Fruit fly (Drosophila melanogaster) whole organism, embryonic: ENCODE measurements around the gene CG5986.
A peak's percentile ranks its signal among the peaks of the same experiment; 100 is the strongest.

Experiments used
- Ada2b ChIP-seq: fragments of 200-800 bp; sonication (Bioruptor generic); IDR thresholded peaks from 2 replicates; pipeline ENCODE4 v1.3.6; 2022; ENCODE audit warnings: missing biosample characterization, missing genetic modification characterization
- B-H1 ChIP-seq: fragments of 200-800 bp; sonication (Bioruptor generic); IDR thresholded peaks from 3 replicates; pipeline ENCODE4 v1.3.6; 2022; ENCODE audit warnings: missing biosample characterization, missing genetic modification characterization
- BEAF-32 ChIP-seq: fragments of 200-800 bp; sonication (Bioruptor generic); optimal IDR thresholded peaks from 3 replicates; lab custom pipeline; 2017; ENCODE audit warnings: missing biosample characterization, missing genetic modification characterization, mild to moderate bottlenecking, moderate library complexity, missing genetic modification reagents
- Bdp1 ChIP-seq: fragments of 200-800 bp; sonication (Bioruptor generic); optimal IDR thresholded peaks from 3 replicates; lab custom pipeline; 2016; ENCODE audit warnings: missing biosample characterization, missing genetic modification characterization
- CG10267 ChIP-seq: fragments of 200-800 bp; sonication (Bioruptor generic); optimal IDR thresholded peaks from 2 replicates; lab custom pipeline; 2018; ENCODE audit warnings: missing biosample characterization, mild to moderate bottlenecking, missing genetic modification characterization, moderate library complexity
- CG11093 ChIP-seq: fragments of 200-800 bp; sonication (Bioruptor generic); IDR thresholded peaks from 3 replicates; pipeline ENCODE4 v1.3.6; 2022; ENCODE audit warnings: missing biosample characterization, missing genetic modification characterization
- CG12391 ChIP-seq: fragments of 200-800 bp; sonication (Bioruptor generic); optimal IDR thresholded peaks from 3 replicates; lab custom pipeline; 2018; ENCODE audit warnings: missing biosample characterization, mild to moderate bottlenecking, missing genetic modification characterization, moderate library complexity
- CG12744 ChIP-seq: fragments of 200-800 bp; sonication (Bioruptor generic); optimal IDR thresholded peaks from 2 replicates; lab custom pipeline; 2016; ENCODE audit warnings: missing biosample characterization, missing genetic modification characterization
- CG12769 ChIP-seq: fragments of 200-800 bp; sonication (Bioruptor generic); optimal IDR thresholded peaks from 2 replicates; lab custom pipeline; 2019; ENCODE audit warnings: missing biosample characterization, mild to moderate bottlenecking, missing genetic modification characterization, moderate library complexity
- CG15269 ChIP-seq: fragments of 200-800 bp; sonication (Bioruptor generic); optimal IDR thresholded peaks from 2 replicates; lab custom pipeline; 2018; ENCODE audit warnings: missing biosample characterization, mild to moderate bottlenecking, missing genetic modification characterization, moderate library complexity
- CG16863 ChIP-seq: fragments of 200-800 bp; sonication (Bioruptor generic); optimal IDR thresholded peaks from 3 replicates; lab custom pipeline; 2016; ENCODE audit warnings: missing biosample characterization, missing genetic modification characterization
- CG18764 ChIP-seq: fragments of 200-800 bp; sonication (Bioruptor generic); optimal IDR thresholded peaks from 3 replicates; lab custom pipeline; 2016; ENCODE audit warnings: missing biosample characterization, missing genetic modification characterization
- CG2120 ChIP-seq: fragments of 200-800 bp; sonication (Bioruptor generic); optimal IDR thresholded peaks from 3 replicates; lab custom pipeline; 2016; ENCODE audit warnings: missing biosample characterization, missing genetic modification characterization
- CG2712 ChIP-seq: fragments of 200-800 bp; optimal IDR thresholded peaks from 3 replicates; lab custom pipeline; 2019; ENCODE audit warnings: missing biosample characterization, mild to moderate bottlenecking, missing genetic modification characterization, moderate library complexity
- CG3281 ChIP-seq: fragments of 200-800 bp; sonication (Bioruptor generic); optimal IDR thresholded peaks from 3 replicates; lab custom pipeline; 2017; ENCODE audit warnings: missing biosample characterization, mild to moderate bottlenecking, missing genetic modification characterization
- CG34224 ChIP-seq: fragments of 200-800 bp; sonication (Bioruptor generic); IDR thresholded peaks from 3 replicates; pipeline ENCODE4 v1.3.6; 2022; ENCODE audit warnings: missing biosample characterization, missing genetic modification characterization; ENCODE audit not compliant: partially characterized antibody
- CG7271 ChIP-seq: fragments of 200-800 bp; sonication (Bioruptor generic); optimal IDR thresholded peaks from 2 replicates; lab custom pipeline; 2018; ENCODE audit warnings: missing biosample characterization, mild to moderate bottlenecking, missing genetic modification characterization, moderate library complexity
- CG7556 ChIP-seq: fragments of 200-800 bp; sonication (Bioruptor generic); optimal IDR thresholded peaks from 2 replicates; lab custom pipeline; 2017; ENCODE audit warnings: missing biosample characterization, mild to moderate bottlenecking, missing genetic modification characterization
- CG7745 ChIP-seq: fragments of 200-800 bp; sonication (Bioruptor generic); optimal IDR thresholded peaks from 2 replicates; lab custom pipeline; 2018; ENCODE audit warnings: missing biosample characterization, mild to moderate bottlenecking, missing genetic modification characterization, moderate library complexity
- CG7987 ChIP-seq: fragments of 200-800 bp; sonication (Bioruptor generic); optimal IDR thresholded peaks from 2 replicates; lab custom pipeline; 2018; ENCODE audit warnings: missing biosample characterization, mild to moderate bottlenecking, missing genetic modification characterization, moderate library complexity
- CG8388 ChIP-seq: fragments of 200-800 bp; sonication (Bioruptor generic); optimal IDR thresholded peaks from 2 replicates; lab custom pipeline; 2019; ENCODE audit warnings: missing biosample characterization, mild to moderate bottlenecking, missing genetic modification characterization, moderate library complexity
- CG9215 ChIP-seq: fragments of 200-800 bp; sonication (Bioruptor generic); IDR thresholded peaks from 2 replicates; pipeline ENCODE4 v1.3.6; 2022; ENCODE audit warnings: missing biosample characterization, missing genetic modification characterization
- CG9437 ChIP-seq: fragments of 200-800 bp; sonication (Bioruptor generic); optimal IDR thresholded peaks from 2 replicates; lab custom pipeline; 2018; ENCODE audit warnings: missing biosample characterization, mild to moderate bottlenecking, missing genetic modification characterization
- CHES-1-like ChIP-seq: fragments of 200-800 bp; sonication (Bioruptor generic); optimal IDR thresholded peaks from 2 replicates; lab custom pipeline; 2016; ENCODE audit warnings: missing biosample characterization, missing genetic modification characterization
- Chrac-16 ChIP-seq: fragments of 200-800 bp; sonication (Bioruptor generic); optimal IDR thresholded peaks from 3 replicates; lab custom pipeline; 2016; ENCODE audit warnings: missing biosample characterization, missing genetic modification characterization
- Dip3 ChIP-seq: fragments of 200-800 bp; sonication (Bioruptor generic); optimal IDR thresholded peaks from 3 replicates; lab custom pipeline; 2016; ENCODE audit warnings: missing biosample characterization, missing genetic modification characterization
- Elba2 ChIP-seq: fragments of 200-800 bp; sonication (Bioruptor generic); optimal IDR thresholded peaks from 3 replicates; lab custom pipeline; 2016; ENCODE audit warnings: missing biosample characterization, missing genetic modification characterization
- GATAe ChIP-seq: fragments of 200-800 bp; sonication (Bioruptor generic); conservative IDR thresholded peaks from 2 replicates; pipeline ENCODE4 v1.3.6; 2022; ENCODE audit warnings: missing biosample characterization, missing genetic modification characterization
- H2.0 ChIP-seq: fragments of 200-800 bp; sonication (Bioruptor generic); IDR thresholded peaks from 2 replicates; pipeline ENCODE4 v1.3.6; 2022; ENCODE audit warnings: missing biosample characterization, missing genetic modification characterization
- HHEX ChIP-seq: fragments of 200-800 bp; sonication (Bioruptor generic); optimal IDR thresholded peaks from 3 replicates; lab custom pipeline; 2017; ENCODE audit warnings: missing biosample characterization, mild to moderate bottlenecking, missing genetic modification characterization, missing genetic modification reagents
- HLH4C ChIP-seq: fragments of 200-800 bp; sonication (Bioruptor generic); IDR thresholded peaks from 3 replicates; pipeline ENCODE4 v1.3.6; 2022; ENCODE audit warnings: missing biosample characterization, missing genetic modification characterization; ENCODE audit not compliant: partially characterized antibody
- Hr39 ChIP-seq: fragments of >200 bp; optimal IDR thresholded peaks from 2 replicates; lab custom pipeline; 2017
- MBD-R2 ChIP-seq: fragments of 200-800 bp; sonication (Bioruptor generic); IDR thresholded peaks from 2 replicates; pipeline ENCODE4 v1.3.6; 2022; ENCODE audit warnings: missing biosample characterization, missing genetic modification characterization
- Six4 ChIP-seq: fragments of 200-800 bp; sonication (Bioruptor generic); optimal IDR thresholded peaks from 2 replicates; lab custom pipeline; 2016; ENCODE audit warnings: missing biosample characterization, missing genetic modification characterization
- bsh ChIP-seq, 2 experiments: fragments of 200-800 bp; sonication (Bioruptor generic); optimal IDR thresholded peaks; 2 replicates each; lab custom pipeline; 2017 to 2018; ENCODE audit warnings: mild to moderate bottlenecking in 2 of 2, missing biosample characterization in 2 of 2, missing genetic modification characterization in 2 of 2, moderate library complexity in 1 of 2
- chinmo ChIP-seq: fragments of 200-800 bp; sonication (Bioruptor generic); IDR thresholded peaks from 4 replicates; pipeline ENCODE4 v1.3.6; 2022; ENCODE audit warnings: missing biosample characterization, missing genetic modification characterization; ENCODE audit not compliant: partially characterized antibody
- ewg ChIP-seq: fragments of 200-800 bp; sonication (Bioruptor generic); optimal IDR thresholded peaks from 3 replicates; lab custom pipeline; 2017; ENCODE audit warnings: mild to moderate bottlenecking, missing biosample characterization, missing genetic modification reagents, missing genetic modification characterization
- gem ChIP-seq: fragments of 200-800 bp; sonication (Bioruptor generic); optimal IDR thresholded peaks from 2 replicates; lab custom pipeline; 2019; ENCODE audit warnings: missing biosample characterization, mild to moderate bottlenecking, missing genetic modification characterization, moderate library complexity
- gsb-n ChIP-seq: fragments of 200-800 bp; sonication (Bioruptor generic); optimal IDR thresholded peaks from 3 replicates; lab custom pipeline; 2018; ENCODE audit warnings: missing biosample characterization, mild to moderate bottlenecking, missing genetic modification characterization
- jigr1 ChIP-seq: fragments of 200-800 bp; sonication (Bioruptor generic); IDR thresholded peaks from 3 replicates; pipeline ENCODE4 v1.3.6; 2022; ENCODE audit warnings: missing biosample characterization, missing genetic modification characterization
- jing ChIP-seq: fragments of 200-800 bp; sonication (Bioruptor generic); optimal IDR thresholded peaks from 2 replicates; lab custom pipeline; 2018; ENCODE audit warnings: missing biosample characterization, mild to moderate bottlenecking, missing genetic modification characterization
- lilli ChIP-seq: fragments of 200-800 bp; sonication (Bioruptor generic); optimal IDR thresholded peaks from 3 replicates; lab custom pipeline; 2016; ENCODE audit warnings: missing biosample characterization, missing genetic modification characterization
- nmo ChIP-seq: fragments of 200-800 bp; sonication (Bioruptor generic); optimal IDR thresholded peaks from 2 replicates; lab custom pipeline; 2018; ENCODE audit warnings: missing biosample characterization, mild to moderate bottlenecking, missing genetic modification characterization, moderate library complexity
- pan ChIP-seq, 4 experiments: fragments of >200 bp in 3 of 4; fragments of 200-800 bp in 1 of 4; sonication (Bioruptor generic) in 1 of 4; optimal IDR thresholded peaks in 3 of 4; IDR thresholded peaks in 1 of 4; 2 replicates each; pipeline versions ENCODE4 v1.3.6 to Lab custom; 2017 to 2022; ENCODE audit warnings: missing biosample characterization in 2 of 4, missing genetic modification characterization in 2 of 4, mixed read lengths in 1 of 4
- row ChIP-seq: fragments of 200-800 bp; sonication (Bioruptor generic); IDR thresholded peaks from 3 replicates; pipeline ENCODE4 v1.3.6; 2022; ENCODE audit warnings: missing biosample characterization, missing genetic modification characterization
- sob ChIP-seq: fragments of 200-800 bp; sonication (Bioruptor generic); IDR thresholded peaks from 2 replicates; pipeline ENCODE4 v1.3.6; 2022; ENCODE audit warnings: missing biosample characterization, missing genetic modification characterization
- ssp ChIP-seq: fragments of 200-800 bp; sonication (Bioruptor generic); IDR thresholded peaks from 2 replicates; pipeline ENCODE4 v1.3.6; 2022; ENCODE audit warnings: missing biosample characterization, missing genetic modification characterization
- sug ChIP-seq: fragments of 200-800 bp; optimal IDR thresholded peaks from 2 replicates; lab custom pipeline; 2019; ENCODE audit warnings: missing biosample characterization, mild to moderate bottlenecking, missing genetic modification characterization, moderate library complexity
- toy ChIP-seq: fragments of 200-800 bp; sonication (Bioruptor generic); IDR thresholded peaks from 2 replicates; pipeline ENCODE4 v1.3.6; 2022; ENCODE audit warnings: missing biosample characterization, missing genetic modification characterization

CG5986 gene

dm6 chr3R:24007775-24008506, 39.6 kb upstream of the CG5986 start (continued):
- peak; percentile 1 for TF ChIP-seq CG3281
- TF ChIP-seq H2.0 (GFP tag; lab: Robert Waterston, UW), result no peak
- no peak for TF ChIP-seq B-H1 (GFP tag; lab: Robert Waterston, UW)
- no peak for TF ChIP-seq BEAF-32 (GFP tag; lab: Kevin White, UChicago)
- no peak for TF ChIP-seq CG34224 (GFP tag; lab: Robert Waterston, UW)
- peak; percentile 43 for TF ChIP-seq nmo (GFP tag; lab: Kevin White, UChicago)
- peak; percentile 20; the same call in 1 of the 2 replicates for TF ChIP-seq sob (GFP tag; lab: Robert Waterston, UW)
- TF ChIP-seq lilli, result peak; percentile 34
- TF ChIP-seq CG12744 (GFP tag; lab: Kevin White, UChicago), result no peak
- TF ChIP-seq toy (GFP tag; lab: Robert Waterston, UW), result no peak
- TF ChIP-seq Hr39 (lab: Kevin White, UChicago), result no peak
- no peak for TF ChIP-seq Chrac-16 (GFP tag; lab: Kevin White, UChicago)
- peak; percentile 55 for TF ChIP-seq CG7556 (GFP tag; lab: Kevin White, UChicago)
- TF ChIP-seq CG7745, result no peak
- TF ChIP-seq Elba2 (GFP tag; lab: Kevin White, UChicago), result no peak
- no peak for TF ChIP-seq gsb-n (tag; lab: Kevin White, UChicago)
- TF ChIP-seq CHES-1-like, result no peak
- peak; percentile 41 for TF ChIP-seq CG2120 (GFP tag; lab: Kevin White, UChicago)
- TF ChIP-seq CG18764, result no peak
- no peak for TF ChIP-seq Dip3
- no peak for TF ChIP-seq CG15269
- TF ChIP-seq CG8388 (GFP tag; lab: Kevin White, UChicago), result peak; percentile 28
- TF ChIP-seq Ada2b, result no peak
- TF ChIP-seq CG7271 (tag; lab: Kevin White, UChicago), result no peak
- TF ChIP-seq GATAe (GFP tag; lab: Robert Waterston, UW), result no peak
- peak; percentile 34 for TF ChIP-seq CG12391 (tag; lab: Kevin White, UChicago)
- peak; percentile 33 for TF ChIP-seq CG9437 (GFP tag; lab: Kevin White, UChicago)
- TF ChIP-seq bsh (GFP tag; optimal IDR thresholded peaks at IDR 0.05; lab: Kevin White, UChicago), result peak in 1 of 2 experiments; percentile 1
- TF ChIP-seq CG11093 (GFP tag; lab: Robert Waterston, UW), result no peak
- peak; percentile 15; the same call in 1 of the 2 replicates for TF ChIP-seq MBD-R2 (GFP tag; lab: Robert Waterston, UW)
- 0 out of 4 replicates have a peak, but pooled peaks have one; percentile 51 for TF ChIP-seq chinmo (GFP tag; lab: Robert Waterston, UW)
- TF ChIP-seq CG9215, result no peak
- peak; percentile 61 for TF ChIP-seq row
- TF ChIP-seq jing (GFP tag; lab: Kevin White, UChicago), result no peak
- no peak for TF ChIP-seq Bdp1 (GFP tag; lab: Kevin White, UChicago)
- TF ChIP-seq HHEX (GFP tag; lab: Kevin White, UChicago), result peak; percentile 8
- TF ChIP-seq CG12769 (tag; lab: Kevin White, UChicago), result peak; percentile 67
- no peak for TF ChIP-seq CG10267 (tag; lab: Kevin White, UChicago)
- peak; percentile 68 for TF ChIP-seq gem (tag; lab: Kevin White, UChicago)
- TF ChIP-seq sug (tag; lab: Kevin White, UChicago), result peak; percentile 49
- TF ChIP-seq HLH4C (GFP tag; lab: Robert Waterston, UW), result no peak
- no peak for TF ChIP-seq Six4
- TF ChIP-seq CG2712 (tag; lab: Kevin White, UChicago), result peak; percentile 22
- no peak for TF ChIP-seq CG16863 (GFP tag; lab: Kevin White, UChicago)
- no peak for TF ChIP-seq pan (optimal IDR thresholded peaks at IDR 0.05; lab: Kevin White, UChicago)
- no peak for TF ChIP-seq pan (GFP tag; optimal IDR thresholded peaks at IDR 0.05 in 1 of 2, IDR thresholded peaks at IDR 0.05 in 1 of 2)
- TF ChIP-seq jigr1, result no peak
- no peak for TF ChIP-seq ewg (GFP tag; lab: Kevin White, UChicago)
- no peak for TF ChIP-seq ssp (GFP tag; lab: Robert Waterston, UW)
- TF ChIP-seq CG7987 (GFP tag; lab: Kevin White, UChicago), result no peak
